Fruit fly (Drosophila melanogaster) whole organism, wandering third instar larva: ENCODE data around the gene CG10208.

Experiments used
- Abd-B ChIP-seq: fragments of >200 bp; optimal IDR thresholded peaks from 2 replicates; lab custom pipeline; 2017; ENCODE audit warnings: missing biosample characterization, missing genetic modification characterization
- dl ChIP-seq, 2 experiments: fragments of 175-275, 200-275 bp in 1 of 2; fragments of 200-275 bp in 1 of 2; sonication (Bioruptor generic); optimal IDR thresholded peaks; lab custom pipeline; 2018; ENCODE audit warnings: mild to moderate bottlenecking in 2 of 2, missing biosample characterization in 2 of 2, missing genetic modification characterization in 2 of 2, moderate library complexity in 2 of 2; ENCODE audit not compliant: partially characterized antibody in 2 of 2, insufficient read depth in 1 of 2
- rgr ChIP-seq: fragments of 200-800 bp; sonication (Bioruptor generic); optimal IDR thresholded peaks from 3 replicates; lab custom pipeline; 2016; ENCODE audit warnings: missing biosample characterization, mild to moderate bottlenecking, missing genetic modification characterization

dm6 chr3R:23784925-23785680 is 11.2 kb upstream of the CG10208 start:
- TF ChIP-seq dl (GFP tag; optimal IDR thresholded peaks at IDR 0.05; lab: Kevin White, UChicago; ENCODE audit: insufficient read depth in 1 of 2, partially characterized antibody in 2 of 2) (no peak), Abd-B (no peak), rgr (no peak)
